Worm (Caenorhabditis elegans): ENCODE data around the gene pes-1.
"Not testable (repeated sequence)": the region's sequence is repeated elsewhere in the genome, so short reads cannot be mapped to it uniquely, and the experiment has no call there.

The pes-1 gene

ce11 chrIV:4986246-4986645 lies 16.3 kb upstream of the pes-1 start, which contains the start of gene clec-177:
Gene clec-177 (plus strand): TSS chrIV:4986546.
- TF ChIP-seq ref-1 (GFP tag; conservative IDR thresholded peaks at IDR 0.05): no peak

- TF ChIP-seq T22C8.4 (GFP tag; IDR thresholded peaks at IDR 0.05) (no peak), tab-1 (GFP tag; IDR thresholded peaks at IDR 0.05) (no peak), ztf-23 (GFP tag; IDR thresholded peaks at IDR 0.05) (no peak), med-1 (GFP tag; optimal IDR thresholded peaks at IDR 0.05; ENCODE audit: insufficient read depth) (no peak), ref-1 (GFP tag; conservative IDR thresholded peaks at IDR 0.05) (no peak), cog-1 (tag; optimal IDR thresholded peaks at IDR 0.05) (no peak), flt-1 (GFP tag; IDR thresholded peaks at IDR 0.05) (no peak), ztf-29 (GFP tag; IDR thresholded peaks at IDR 0.05) (no peak), klf-2 (GFP tag; conservative IDR thresholded peaks at IDR 0.05) (no peak)
Observed at ce11 chrIV:4988531-4988930, 14.0 kb upstream of the pes-1 start, which contains the start of gene E03H12.7. Gene E03H12.7 (minus strand): TSS chrIV:4988631.

- TF ChIP-seq ztf-23 (GFP tag; IDR thresholded peaks at IDR 0.05) (no peak), flt-1 (GFP tag; IDR thresholded peaks at IDR 0.05) (no peak), klf-2 (GFP tag; conservative IDR thresholded peaks at IDR 0.05) (no peak)
Observed at ce11 chrIV:4992089-4992488, 10.5 kb upstream of the pes-1 start, which contains the start of gene str-162. Gene str-162 (plus strand): TSS chrIV:4992389.

ce11 chrIV:4993128-4993527 lies 9.4 kb upstream of the pes-1 start:
- TF ChIP-seq ztf-29 (GFP tag; IDR thresholded peaks at IDR 0.05): no peak
- no peak for TF ChIP-seq flt-1 (GFP tag; IDR thresholded peaks at IDR 0.05)
- TF ChIP-seq ref-1 (GFP tag; conservative IDR thresholded peaks at IDR 0.05): no peak
- no peak for TF ChIP-seq ztf-23 (GFP tag; IDR thresholded peaks at IDR 0.05)
- no peak for TF ChIP-seq klf-2 (GFP tag; conservative IDR thresholded peaks at IDR 0.05)
- TF ChIP-seq T22C8.4 (GFP tag; IDR thresholded peaks at IDR 0.05): no peak
- no peak for TF ChIP-seq cog-1 (tag; optimal IDR thresholded peaks at IDR 0.05)
- no peak for TF ChIP-seq med-1 (GFP tag; optimal IDR thresholded peaks at IDR 0.05; ENCODE audit: insufficient read depth)

- no peak for TF ChIP-seq ztf-29 (GFP tag; IDR thresholded peaks at IDR 0.05)
- no peak for TF ChIP-seq ztf-23 (GFP tag; IDR thresholded peaks at IDR 0.05)
- no peak for TF ChIP-seq klf-2 (GFP tag; conservative IDR thresholded peaks at IDR 0.05)
- no peak for TF ChIP-seq cog-1 (tag; optimal IDR thresholded peaks at IDR 0.05)
- no peak for TF ChIP-seq flt-1 (GFP tag; IDR thresholded peaks at IDR 0.05)
- no peak for TF ChIP-seq tab-1 (GFP tag; IDR thresholded peaks at IDR 0.05)
- no peak for TF ChIP-seq T22C8.4 (GFP tag; IDR thresholded peaks at IDR 0.05)
- TF ChIP-seq ref-1 (GFP tag; conservative IDR thresholded peaks at IDR 0.05): no peak
- no peak for TF ChIP-seq med-1 (GFP tag; optimal IDR thresholded peaks at IDR 0.05; ENCODE audit: insufficient read depth)
Observed at ce11 chrIV:4995842-4996241, 6.7 kb upstream of the pes-1 start, which contains the start of gene ssq-2. Gene ssq-2 (plus strand): TSS chrIV:4996142.

- no peak for TF ChIP-seq flt-1 (GFP tag; IDR thresholded peaks at IDR 0.05)
- no peak for TF ChIP-seq ztf-29 (GFP tag; IDR thresholded peaks at IDR 0.05)
- no peak for TF ChIP-seq T22C8.4 (GFP tag; IDR thresholded peaks at IDR 0.05)
- no peak for TF ChIP-seq klf-2 (GFP tag; conservative IDR thresholded peaks at IDR 0.05)
- no peak for TF ChIP-seq ztf-23 (GFP tag; IDR thresholded peaks at IDR 0.05)
- no peak for TF ChIP-seq tab-1 (GFP tag; IDR thresholded peaks at IDR 0.05)
- TF ChIP-seq med-1 (GFP tag; optimal IDR thresholded peaks at IDR 0.05; ENCODE audit: insufficient read depth): no peak
- no peak for TF ChIP-seq ref-1 (GFP tag; conservative IDR thresholded peaks at IDR 0.05)
Observed at ce11 chrIV:4996956-4997355, 5.6 kb upstream of the pes-1 start.

- no peak for TF ChIP-seq tab-1 (GFP tag; IDR thresholded peaks at IDR 0.05)
- no peak for TF ChIP-seq cog-1 (tag; optimal IDR thresholded peaks at IDR 0.05)
- TF ChIP-seq med-1 (GFP tag; optimal IDR thresholded peaks at IDR 0.05; ENCODE audit: insufficient read depth): no peak
- TF ChIP-seq flt-1 (GFP tag; IDR thresholded peaks at IDR 0.05): no peak
- TF ChIP-seq ref-1 (GFP tag; conservative IDR thresholded peaks at IDR 0.05): no peak
- no peak for TF ChIP-seq ztf-29 (GFP tag; IDR thresholded peaks at IDR 0.05)
- TF ChIP-seq T22C8.4 (GFP tag; IDR thresholded peaks at IDR 0.05): no peak
- TF ChIP-seq klf-2 (GFP tag; conservative IDR thresholded peaks at IDR 0.05): no peak
- TF ChIP-seq ztf-23 (GFP tag; IDR thresholded peaks at IDR 0.05): no peak
Observed at ce11 chrIV:5005154-5005553, 2.6 kb downstream of the pes-1 start.

ce11 chrIV:5008378-5008777 lies 5.8 kb downstream of the pes-1 start, which contains the start of gene srm-2:
Gene srm-2 (plus strand): TSS chrIV:5008678.
- TF ChIP-seq flt-1 (GFP tag; IDR thresholded peaks at IDR 0.05) (no peak), ztf-23 (GFP tag; IDR thresholded peaks at IDR 0.05) (no peak), tab-1 (GFP tag; IDR thresholded peaks at IDR 0.05) (no peak), cog-1 (tag; optimal IDR thresholded peaks at IDR 0.05) (no peak), ref-1 (GFP tag; conservative IDR thresholded peaks at IDR 0.05) (no peak)

- TF ChIP-seq klf-2 (GFP tag; conservative IDR thresholded peaks at IDR 0.05) (no peak), ztf-23 (GFP tag; IDR thresholded peaks at IDR 0.05) (no peak), med-1 (GFP tag; optimal IDR thresholded peaks at IDR 0.05; ENCODE audit: insufficient read depth) (no peak), ztf-29 (GFP tag; IDR thresholded peaks at IDR 0.05) (no peak), flt-1 (GFP tag; IDR thresholded peaks at IDR 0.05) (no peak), ref-1 (GFP tag; conservative IDR thresholded peaks at IDR 0.05) (no peak), tab-1 (GFP tag; IDR thresholded peaks at IDR 0.05) (no peak), T22C8.4 (GFP tag; IDR thresholded peaks at IDR 0.05) (no peak), cog-1 (tag; optimal IDR thresholded peaks at IDR 0.05) (no peak)
Observed at ce11 chrIV:5012241-5012640, 9.7 kb downstream of the pes-1 start, which contains the start of gene srm-1. Gene srm-1 (plus strand): TSS chrIV:5012541.

ce11 chrIV:5016461-5016860 lies 13.9 kb downstream of the pes-1 start, which contains the start of gene ssq-4:
Gene ssq-4 (plus strand): TSS chrIV:5016479.
- TF ChIP-seq klf-2 (GFP tag; conservative IDR thresholded peaks at IDR 0.05); cog-1 (tag; optimal IDR thresholded peaks at IDR 0.05); ztf-23 (GFP tag; IDR thresholded peaks at IDR 0.05): not testable (repeated sequence)

ce11 chrIV:5017075-5017474 lies 14.5 kb downstream of the pes-1 start, which contains the start of gene T28H11.7:
Gene T28H11.7 (minus strand): TSS chrIV:5017175.
- TF ChIP-seq tab-1 (GFP tag; IDR thresholded peaks at IDR 0.05): 0 out of 2 replicates have a peak, but pooled peaks have one; percentile 9

Measured in whole organism, midembryonic.